Fruit fly (Drosophila melanogaster): ENCODE results near the gene CG44325.
A peak's percentile ranks its signal among the peaks of the same experiment; 100 is the strongest.

The CG44325 gene

dm6 chrX:9119671-9120364, 41.5 kb upstream of the CG44325 start:
- TF ChIP-seq Fer1 (GFP tag; optimal IDR thresholded peaks at IDR 0.05) (no peak), chif (GFP tag; optimal IDR thresholded peaks at IDR 0.05) (peak in 1 of 2 experiments; percentile 21), CG12659 (GFP tag; optimal IDR thresholded peaks at IDR 0.05) (peak; percentile 15), CG2678 (tag; optimal IDR thresholded peaks at IDR 0.05) (peak; percentile 62), PHDP (tag; optimal IDR thresholded peaks at IDR 0.05) (peak; percentile 6), tin (GFP tag; optimal IDR thresholded peaks at IDR 0.05) (peak; percentile 43), BtbVII (GFP tag; optimal IDR thresholded peaks at IDR 0.05) (peak; percentile 36), CG13424 (tag; optimal IDR thresholded peaks at IDR 0.05) (peak; percentile 27), pum (GFP tag; optimal IDR thresholded peaks at IDR 0.05) (peak; percentile 10), jing (GFP tag; optimal IDR thresholded peaks at IDR 0.05) (no peak), grau (tag; optimal IDR thresholded peaks at IDR 0.05) (peak; percentile 29), dan (GFP tag; IDR thresholded peaks at IDR 0.05) (no peak), Hr3 (GFP tag; optimal IDR thresholded peaks at IDR 0.05) (peak; percentile 17), Ets65A (GFP tag) (peak; percentile 80), CG15269 (tag; optimal IDR thresholded peaks at IDR 0.05) (peak; percentile 50), danr (GFP tag; IDR thresholded peaks at IDR 0.05) (no peak), CG1832 (GFP tag; optimal IDR thresholded peaks at IDR 0.05) (no peak), CG7556 (GFP tag; optimal IDR thresholded peaks at IDR 0.05) (peak; percentile 65), CG12391 (tag; optimal IDR thresholded peaks at IDR 0.05) (peak; percentile 28), Mrtf (GFP tag; IDR thresholded peaks at IDR 0.05) (no peak), cwo (GFP tag; optimal IDR thresholded peaks at IDR 0.05) (peak; percentile 0), Hmr (GFP tag; optimal IDR thresholded peaks at IDR 0.05) (peak; percentile 24), NC2α (GFP tag; optimal IDR thresholded peaks at IDR 0.05) (no peak), disco-r (GFP tag; optimal IDR thresholded peaks at IDR 0.05) (no peak), Hand (GFP tag; optimal IDR thresholded peaks at IDR 0.05) (peak; percentile 11), CG14710 (tag; optimal IDR thresholded peaks at IDR 0.05) (peak; percentile 22), ash1 (GFP tag; optimal IDR thresholded peaks at IDR 0.05) (no peak), CG6854 (GFP tag; optimal IDR thresholded peaks at IDR 0.05) (no peak), CG10209 (GFP tag; optimal IDR thresholded peaks at IDR 0.05) (peak; percentile 34), gem (tag; optimal IDR thresholded peaks at IDR 0.05) (peak; percentile 57), onecut (GFP tag; IDR thresholded peaks at IDR 0.05) (no peak), Ssrp (tag; optimal IDR thresholded peaks at IDR 0.05) (peak; percentile 29), NC2β (GFP tag; optimal IDR thresholded peaks at IDR 0.05) (peak; percentile 5), CG4328 (GFP tag; optimal IDR thresholded peaks at IDR 0.05) (peak; percentile 7), CG18262 (tag; optimal IDR thresholded peaks at IDR 0.05) (peak; percentile 58), crc (GFP tag; optimal IDR thresholded peaks at IDR 0.05) (no peak), Meics (GFP tag; optimal IDR thresholded peaks at IDR 0.05) (peak; percentile 12), sens (GFP tag) (peak; percentile 73), CG31441 (GFP tag; IDR thresholded peaks at IDR 0.05) (peak; percentile 35; the same call in 1 of the 2 replicates), lilli (GFP tag; optimal IDR thresholded peaks at IDR 0.05) (peak; percentile 1), CG2875 (GFP tag; optimal IDR thresholded peaks at IDR 0.05) (peak; percentile 4), CG12219 (GFP tag; optimal IDR thresholded peaks at IDR 0.05) (peak; percentile 16), slp2 (GFP tag; optimal IDR thresholded peaks at IDR 0.05) (peak; percentile 30), dmrt99B (tag; optimal IDR thresholded peaks at IDR 0.05) (peak; percentile 60), HHEX (GFP tag; optimal IDR thresholded peaks at IDR 0.05) (peak; percentile 6), dpn (GFP tag; optimal IDR thresholded peaks at IDR 0.05) (no peak), nmo (GFP tag; optimal IDR thresholded peaks at IDR 0.05) (peak; percentile 53), Hr39 (optimal IDR thresholded peaks at IDR 0.05) (no peak), Hr51 (GFP tag; optimal IDR thresholded peaks at IDR 0.05) (peak in 1 of 2 experiments; percentile 35)

Data from whole organism, embryonic.